Worm (Caenorhabditis elegans) whole organism, L3 larva: ENCODE measurements around the gene srsx-16.

Experiments used
- R02D3.7 ChIP-seq: fragments of 150-350 bp; optimal IDR thresholded peaks from 2 replicates; lab custom pipeline; 2014; ENCODE audit warnings: missing biosample characterization, missing genetic modification characterization
- ZK546.5 ChIP-seq: sonication (generic microtip); optimal IDR thresholded peaks from 2 replicates; lab custom pipeline; 2017; ENCODE audit warnings: missing biosample characterization, missing genetic modification characterization
- ama-1 ChIP-seq: fragments of 150-350 bp; optimal IDR thresholded peaks from 2 replicates; lab custom pipeline; 2018
- ceh-16 ChIP-seq: sonication (generic microtip); optimal IDR thresholded peaks from 2 replicates; lab custom pipeline; 2017; ENCODE audit warnings: missing biosample characterization, missing genetic modification characterization
- ceh-28 ChIP-seq: fragments of 150-350 bp; optimal IDR thresholded peaks from 2 replicates; lab custom pipeline; 2014; ENCODE audit warnings: missing biosample characterization, missing genetic modification reagents, missing genetic modification characterization
- ceh-82 ChIP-seq: fragments of 150-350 bp; optimal IDR thresholded peaks from 2 replicates; lab custom pipeline; 2014; ENCODE audit warnings: missing biosample characterization, missing genetic modification characterization
- ceh-9 ChIP-seq: sonication (generic microtip); optimal IDR thresholded peaks from 2 replicates; lab custom pipeline; 2018; ENCODE audit warnings: missing biosample characterization, missing genetic modification characterization
- daf-12 ChIP-seq: fragments of 150-350 bp; optimal IDR thresholded peaks from 2 replicates; lab custom pipeline; 2014; ENCODE audit warnings: missing biosample characterization, missing genetic modification reagents, missing genetic modification characterization
- egl-27 ChIP-seq: sonication (generic microtip); optimal IDR thresholded peaks from 4 replicates; lab custom pipeline; 2017; ENCODE audit warnings: missing biosample characterization, missing genetic modification reagents, missing genetic modification characterization
- egl-5 ChIP-seq: fragments of 150-350 bp; optimal IDR thresholded peaks from 2 replicates; lab custom pipeline; 2017; ENCODE audit warnings: missing biosample characterization, missing genetic modification reagents, missing genetic modification characterization, inconsistent platforms
- elt-1 ChIP-seq: fragments of 150-350 bp; optimal IDR thresholded peaks from 2 replicates; lab custom pipeline; 2014; ENCODE audit warnings: missing biosample characterization, missing genetic modification characterization
- elt-2 ChIP-seq: sonication (generic microtip); optimal IDR thresholded peaks from 2 replicates; lab custom pipeline; 2016; ENCODE audit warnings: missing genetic modification reagents, mild to moderate bottlenecking, missing genetic modification characterization, missing compliant biosample characterization
- elt-3 ChIP-seq, 3 experiments: fragments of 150-350 bp in 1 of 3; sonication (generic microtip) in 2 of 3; optimal IDR thresholded peaks; 2 replicates in 2 of 3; 4 replicates in 1 of 3; lab custom pipeline; 2014 to 2017; ENCODE audit warnings: missing biosample characterization in 3 of 3, missing genetic modification characterization in 3 of 3
- eor-1 ChIP-seq, 2 experiments: fragments of 150-350 bp; optimal IDR thresholded peaks; 2 replicates each; lab custom pipeline; 2014 to 2018; ENCODE audit warnings: missing biosample characterization in 2 of 2, missing genetic modification characterization in 2 of 2
- fkh-10 ChIP-seq: sonication (generic microtip); optimal IDR thresholded peaks from 2 replicates; lab custom pipeline; 2017; ENCODE audit warnings: missing biosample characterization, missing genetic modification reagents, missing genetic modification characterization
- fkh-2 ChIP-seq: fragments of 150-350 bp; optimal IDR thresholded peaks from 2 replicates; lab custom pipeline; 2014; ENCODE audit warnings: missing biosample characterization, missing genetic modification reagents, missing genetic modification characterization
- hmg-11 ChIP-seq: sonication (generic microtip); optimal IDR thresholded peaks from 2 replicates; lab custom pipeline; 2016; ENCODE audit warnings: missing genetic modification characterization, missing compliant biosample characterization
- jun-1 ChIP-seq: fragments of 150-350 bp; optimal IDR thresholded peaks from 2 replicates; lab custom pipeline; 2014; ENCODE audit warnings: missing biosample characterization, missing genetic modification reagents, missing genetic modification characterization
- lin-15B ChIP-seq: fragments of 150-350 bp; optimal IDR thresholded peaks from 2 replicates; lab custom pipeline; 2014; ENCODE audit warnings: missing biosample characterization, missing genetic modification characterization
- lin-39 ChIP-seq: fragments of 150-350 bp; optimal IDR thresholded peaks from 2 replicates; lab custom pipeline; 2018; ENCODE audit warnings: missing biosample characterization, missing genetic modification reagents, missing genetic modification characterization
- lsy-12 ChIP-seq: sonication (generic microtip); optimal IDR thresholded peaks from 2 replicates; lab custom pipeline; 2016; ENCODE audit warnings: mild to moderate bottlenecking, missing genetic modification characterization, missing compliant biosample characterization
- mml-1 ChIP-seq: fragments of 150-350 bp; sonication (generic microtip); optimal IDR thresholded peaks from 3 replicates; lab custom pipeline; 2014; ENCODE audit warnings: missing biosample characterization, missing genetic modification characterization
- nfya-1 ChIP-seq: sonication (generic microtip); optimal IDR thresholded peaks from 2 replicates; lab custom pipeline; 2017; ENCODE audit warnings: missing genetic modification characterization, mild to moderate bottlenecking, missing compliant biosample characterization, antibody characterized with exemption, moderate library complexity; ENCODE audit not compliant: insufficient read depth
- nhr-11 ChIP-seq: fragments of 150-350 bp; optimal IDR thresholded peaks from 2 replicates; lab custom pipeline; 2014; ENCODE audit warnings: missing biosample characterization, missing genetic modification characterization
- nhr-12 ChIP-seq: fragments of 150-350 bp; optimal IDR thresholded peaks from 2 replicates; lab custom pipeline; 2014; ENCODE audit warnings: missing biosample characterization, missing genetic modification characterization
- nhr-23 ChIP-seq: fragments of 150-350 bp; optimal IDR thresholded peaks from 2 replicates; lab custom pipeline; 2014; ENCODE audit warnings: missing biosample characterization, missing genetic modification reagents, missing genetic modification characterization
- nhr-237 ChIP-seq: fragments of 150-350 bp; optimal IDR thresholded peaks from 2 replicates; lab custom pipeline; 2014; ENCODE audit warnings: missing biosample characterization, missing genetic modification characterization
- nhr-25 ChIP-seq: sonication (generic microtip); optimal IDR thresholded peaks from 2 replicates; lab custom pipeline; 2017; ENCODE audit warnings: missing biosample characterization, missing genetic modification characterization
- nhr-28 ChIP-seq: fragments of 150-350 bp; optimal IDR thresholded peaks from 2 replicates; lab custom pipeline; 2014; ENCODE audit warnings: missing biosample characterization, missing genetic modification characterization
- nhr-43 ChIP-seq: sonication (generic microtip); optimal IDR thresholded peaks from 2 replicates; lab custom pipeline; 2016; ENCODE audit warnings: mild to moderate bottlenecking, missing genetic modification characterization, missing compliant biosample characterization; ENCODE audit not compliant: poor library complexity, severe bottlenecking
- nhr-67 ChIP-seq: fragments of 150-350 bp; optimal IDR thresholded peaks from 2 replicates; lab custom pipeline; 2014; ENCODE audit warnings: missing biosample characterization, missing genetic modification characterization
- pha-4 ChIP-seq: fragments of 150-350 bp; optimal IDR thresholded peaks from 2 replicates; lab custom pipeline; 2014; ENCODE audit warnings: missing biosample characterization, missing genetic modification reagents, missing genetic modification characterization
- pqm-1 ChIP-seq: fragments of 150-350 bp; optimal IDR thresholded peaks from 2 replicates; lab custom pipeline; 2017; ENCODE audit warnings: missing biosample characterization, missing genetic modification characterization, inconsistent platforms
- skn-1 ChIP-seq: fragments of 150-350 bp; optimal IDR thresholded peaks from 2 replicates; lab custom pipeline; 2014; ENCODE audit warnings: missing biosample characterization, missing genetic modification characterization
- snpc-4 ChIP-seq: fragments of 150-350 bp; optimal IDR thresholded peaks from 2 replicates; lab custom pipeline; 2014; ENCODE audit warnings: missing biosample characterization, missing genetic modification characterization
- tbx-2 ChIP-seq: sonication (generic microtip); optimal IDR thresholded peaks from 2 replicates; lab custom pipeline; 2016; ENCODE audit warnings: mild to moderate bottlenecking, missing genetic modification characterization, missing compliant biosample characterization
- unc-39 ChIP-seq: sonication (generic microtip); optimal IDR thresholded peaks from 4 replicates; lab custom pipeline; 2017; ENCODE audit warnings: missing biosample characterization, missing genetic modification characterization
- unc-62 ChIP-seq: fragments of 150-350 bp; sonication (generic microtip); optimal IDR thresholded peaks from 4 replicates; lab custom pipeline; 2014; ENCODE audit warnings: missing biosample characterization, missing genetic modification reagents, missing genetic modification characterization
- zag-1 ChIP-seq: fragments of 150-350 bp; optimal IDR thresholded peaks from 2 replicates; lab custom pipeline; 2014; ENCODE audit warnings: missing biosample characterization, missing genetic modification characterization

srsx-16 gene

ce11 chrIV:5654693-5655092 lies 35.1 kb upstream of the srsx-16 start:
- no peak for TF ChIP-seq daf-12 (tag; lab: Kevin White, UChicago)
- no peak for TF ChIP-seq tbx-2
- TF ChIP-seq, all 47 proteins: peak for 0

DNA sequence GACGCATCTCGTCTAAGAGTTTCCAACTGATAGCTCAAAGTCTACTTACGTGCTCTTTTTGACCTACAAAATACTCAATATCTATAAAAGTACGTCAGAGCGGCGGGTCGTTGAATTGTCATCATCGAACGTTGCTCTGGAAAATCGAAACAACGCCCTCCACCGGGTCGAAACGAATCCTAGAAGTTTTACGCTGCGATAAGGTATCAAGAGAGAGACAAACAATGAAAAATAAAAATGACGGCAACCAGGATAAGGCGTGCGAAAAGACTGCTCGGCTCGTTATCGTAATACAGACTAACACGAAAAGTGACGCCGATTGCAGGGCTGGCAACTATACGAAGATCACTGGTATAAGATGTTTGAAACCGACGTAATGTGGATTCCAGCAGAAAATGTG lies 34.7 kb upstream of the srsx-16 start:
- TF ChIP-seq fkh-10 (GFP tag; lab: Kevin White, UChicago) (no peak), snpc-4 (no peak), elt-2 (tag; lab: Kevin White, UChicago) (peak; percentile 92), elt-1 (no peak), pqm-1 (tag; lab: Kevin White, UChicago) (peak; percentile 64), jun-1 (tag; lab: Kevin White, UChicago) (peak; percentile 71), nhr-23 (tag; lab: Kevin White, UChicago) (no peak), egl-5 (no peak), lsy-12 (tag; lab: Kevin White, UChicago) (no peak), unc-62 (GFP tag; lab: Kevin White, UChicago) (no peak), nhr-43 (tag; lab: Kevin White, UChicago) (no peak), fkh-2 (no peak), ceh-16 (tag; lab: Kevin White, UChicago) (no peak), skn-1 (tag; lab: Kevin White, UChicago) (no peak), lin-39 (tag; lab: Kevin White, UChicago) (no peak), nfya-1 (tag; lab: Kevin White, UChicago) (no peak), unc-39 (tag; lab: Kevin White, UChicago) (no peak), ceh-9 (tag; lab: Kevin White, UChicago) (no peak), elt-3 (tag; optimal IDR thresholded peaks at IDR 0.05; lab: Kevin White, UChicago) (no peak), ama-1 (lab: Kevin White, UChicago) (no peak), pha-4 (tag; lab: Kevin White, UChicago) (no peak)
- TF ChIP-seq, all 47 proteins: peak for 3

ce11 chrIV:5653649-5654048 lies 34.1 kb upstream of the srsx-16 start, which contains the start of gene clec-178:
Gene clec-178, plus strand, starts transcription at chrIV:5653949.
- TF ChIP-seq hmg-11 (tag; lab: Kevin White, UChicago) (no peak), nhr-67 (tag; lab: Kevin White, UChicago) (no peak), nhr-237 (tag; lab: Kevin White, UChicago) (no peak), egl-5 (no peak), ceh-16 (tag; lab: Kevin White, UChicago) (no peak), nhr-25 (tag; lab: Kevin White, UChicago) (no peak), nhr-12 (tag; lab: Kevin White, UChicago) (no peak), fkh-2 (no peak), elt-3 (tag; optimal IDR thresholded peaks at IDR 0.05; lab: Kevin White, UChicago) (no peak), snpc-4 (no peak), nhr-28 (no peak), mml-1 (tag; lab: Kevin White, UChicago) (no peak), ceh-82 (tag; lab: Kevin White, UChicago) (no peak), elt-2 (tag; lab: Kevin White, UChicago) (no peak), unc-62 (GFP tag; lab: Kevin White, UChicago) (no peak)

DNA sequence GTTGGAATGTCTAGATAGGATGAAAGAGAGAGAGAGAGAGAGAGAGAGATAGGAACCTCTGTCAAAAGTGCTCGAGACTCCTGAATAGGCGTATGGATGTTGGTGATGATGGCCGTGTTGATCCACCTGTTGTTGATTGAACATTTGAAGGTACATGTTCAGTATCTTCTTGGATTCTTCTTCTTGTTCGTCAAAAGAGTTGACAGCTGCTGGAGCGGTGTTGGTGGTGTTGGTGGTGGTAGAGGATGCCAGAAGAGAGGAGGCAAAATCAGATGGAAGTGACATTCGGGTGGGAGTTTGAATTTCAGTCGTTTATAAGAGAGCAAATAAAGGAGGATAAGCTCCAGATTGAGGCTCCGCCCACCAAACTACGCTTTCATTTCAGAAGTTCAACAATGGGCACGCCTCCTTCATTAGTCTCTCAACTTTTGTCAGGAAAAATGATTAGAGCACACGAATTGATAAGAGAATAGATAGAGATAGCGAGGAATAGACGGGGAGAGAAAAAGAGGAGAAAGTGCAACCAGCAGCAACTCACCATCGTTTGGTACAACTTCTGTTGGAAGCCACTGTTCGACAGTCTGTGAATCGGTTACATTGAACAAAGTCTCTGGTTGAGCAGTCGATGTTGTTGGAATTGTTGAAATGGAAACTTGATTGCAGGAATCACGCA lies 33.4 kb upstream of the srsx-16 start:
- TF ChIP-seq lin-15B (tag; lab: Kevin White, UChicago): no peak
- TF ChIP-seq ceh-82 (tag; lab: Kevin White, UChicago): no peak
- no peak for TF ChIP-seq jun-1 (tag; lab: Kevin White, UChicago)
- TF ChIP-seq ama-1 (lab: Kevin White, UChicago): peak; percentile 8
- TF ChIP-seq ZK546.5 (tag; lab: Kevin White, UChicago): no peak
- no peak for TF ChIP-seq unc-62 (GFP tag; lab: Kevin White, UChicago)
- TF ChIP-seq R02D3.7 (tag; lab: Kevin White, UChicago): no peak
- no peak for TF ChIP-seq hmg-11 (tag; lab: Kevin White, UChicago)
- TF ChIP-seq nhr-11 (tag; lab: Kevin White, UChicago): no peak
- peak; percentile 63 for TF ChIP-seq elt-2 (tag; lab: Kevin White, UChicago)
- no peak for TF ChIP-seq eor-1 (tag; optimal IDR thresholded peaks at IDR 0.05; lab: Kevin White, UChicago)
- no peak for TF ChIP-seq nhr-67 (tag; lab: Kevin White, UChicago)
- TF ChIP-seq nhr-237 (tag; lab: Kevin White, UChicago): no peak
- no peak for TF ChIP-seq nfya-1 (tag; lab: Kevin White, UChicago)
- no peak for TF ChIP-seq ceh-28 (tag; lab: Kevin White, UChicago)
- no peak for TF ChIP-seq snpc-4
- no peak for TF ChIP-seq egl-27 (tag; lab: Kevin White, UChicago)
- peak; percentile 50 for TF ChIP-seq pqm-1 (tag; lab: Kevin White, UChicago)
- no peak for TF ChIP-seq fkh-2
- no peak for TF ChIP-seq elt-1
- no peak for TF ChIP-seq zag-1 (tag; lab: Kevin White, UChicago)
